Worm (Caenorhabditis elegans) whole organism, early embryonic: Measurements from ENCODE around the gene ges-1.

Experiments used
- ama-1 ChIP-seq: fragments of 150-350 bp; optimal IDR thresholded peaks from 2 replicates; lab custom pipeline; 2014
- sea-1 ChIP-seq: fragments of 200-800 bp; sonication (Bioruptor generic); conservative IDR thresholded peaks from 2 replicates; pipeline ENCODE4 v1.3.6; 2022; ENCODE audit warnings: missing genetic modification characterization, missing compliant biosample characterization

- TF ChIP-seq sea-1 (GFP tag; lab: Robert Waterston, UW) (no peak), ama-1 (lab: Kevin White, UChicago) (no peak)
These were observed 40.6 kb upstream of the ges-1 start for ce11 chrV:1472569-1472968.
